Worm (Caenorhabditis elegans) whole organism, L2 larva: ENCODE measurements around the gene nhr-86.

Experiments used
- C34F6.9 ChIP-seq: fragments of 150-350 bp; optimal IDR thresholded peaks from 2 replicates; lab custom pipeline; 2014; ENCODE audit warnings: missing biosample characterization, missing genetic modification characterization
- F13H6.1 ChIP-seq: sonication (generic microtip); optimal IDR thresholded peaks from 2 replicates; lab custom pipeline; 2016; ENCODE audit warnings: missing genetic modification characterization, missing compliant biosample characterization
- ZK546.5 ChIP-seq: sonication (generic microtip); optimal IDR thresholded peaks from 2 replicates; lab custom pipeline; 2017; ENCODE audit warnings: missing biosample characterization, missing genetic modification characterization
- alr-1 ChIP-seq: fragments of 150-350 bp; optimal IDR thresholded peaks from 2 replicates; lab custom pipeline; 2014; ENCODE audit warnings: missing biosample characterization, missing genetic modification characterization
- ama-1 ChIP-seq: fragments of 150-350 bp; optimal IDR thresholded peaks from 2 replicates; lab custom pipeline; 2018; ENCODE audit warnings: inconsistent platforms
- crh-2 ChIP-seq: sonication (generic microtip); optimal IDR thresholded peaks from 2 replicates; lab custom pipeline; 2017; ENCODE audit warnings: missing biosample characterization, missing genetic modification characterization
- dmd-4 ChIP-seq: sonication (generic microtip); optimal IDR thresholded peaks from 2 replicates; lab custom pipeline; 2017; ENCODE audit warnings: missing biosample characterization, missing genetic modification characterization
- egl-27 ChIP-seq: sonication (generic microtip); optimal IDR thresholded peaks from 3 replicates; lab custom pipeline; 2017; ENCODE audit warnings: missing biosample characterization, missing genetic modification reagents, missing genetic modification characterization
- elt-1 ChIP-seq: fragments of 150-350 bp; optimal IDR thresholded peaks from 2 replicates; lab custom pipeline; 2014; ENCODE audit warnings: missing biosample characterization, missing genetic modification characterization
- elt-3 ChIP-seq: sonication (generic microtip); optimal IDR thresholded peaks from 2 replicates; lab custom pipeline; 2017; ENCODE audit warnings: missing biosample characterization, missing genetic modification characterization
- fos-1 ChIP-seq: fragments of 150-350 bp; optimal IDR thresholded peaks from 2 replicates; lab custom pipeline; 2014; ENCODE audit warnings: missing biosample characterization, missing genetic modification characterization
- gmeb-1 ChIP-seq: fragments of 150-350 bp; optimal IDR thresholded peaks from 2 replicates; lab custom pipeline; 2014; ENCODE audit warnings: missing biosample characterization, missing genetic modification characterization
- lin-13 ChIP-seq: fragments of 150-350 bp; optimal IDR thresholded peaks from 2 replicates; lab custom pipeline; 2014; ENCODE audit warnings: missing biosample characterization, missing genetic modification reagents, missing genetic modification characterization
- mab-5 ChIP-seq: fragments of 150-350 bp; optimal IDR thresholded peaks from 2 replicates; lab custom pipeline; 2014; ENCODE audit warnings: missing biosample characterization, missing genetic modification characterization
- mbf-1 ChIP-seq: sonication (generic microtip); optimal IDR thresholded peaks from 2 replicates; lab custom pipeline; 2017; ENCODE audit warnings: missing biosample characterization, missing genetic modification characterization
- mdl-1 ChIP-seq, 2 experiments: fragments of 150-350 bp in 1 of 2; sonication (generic microtip) in 1 of 2; optimal IDR thresholded peaks; 2 replicates each; lab custom pipeline; 2017; ENCODE audit warnings: missing biosample characterization in 2 of 2, missing genetic modification characterization in 2 of 2
- nhr-10 ChIP-seq: sonication (generic microtip); optimal IDR thresholded peaks from 2 replicates; lab custom pipeline; 2017; ENCODE audit warnings: missing biosample characterization, missing genetic modification characterization
- nhr-12 ChIP-seq: fragments of 150-350 bp; optimal IDR thresholded peaks from 2 replicates; lab custom pipeline; 2014; ENCODE audit warnings: missing biosample characterization, missing genetic modification characterization
- nhr-129 ChIP-seq: fragments of 150-350 bp; optimal IDR thresholded peaks from 2 replicates; lab custom pipeline; 2014; ENCODE audit warnings: missing biosample characterization, missing genetic modification characterization
- nhr-21 ChIP-seq: fragments of 150-350 bp; optimal IDR thresholded peaks from 2 replicates; lab custom pipeline; 2014; ENCODE audit warnings: missing biosample characterization, missing genetic modification characterization
- nhr-23 ChIP-seq: fragments of 150-350 bp; optimal IDR thresholded peaks from 2 replicates; lab custom pipeline; 2014; ENCODE audit warnings: missing biosample characterization, missing genetic modification reagents, missing genetic modification characterization
- nhr-237 ChIP-seq: fragments of 150-350 bp; optimal IDR thresholded peaks from 2 replicates; lab custom pipeline; 2014; ENCODE audit warnings: missing biosample characterization, missing genetic modification characterization
- nhr-6 ChIP-seq: fragments of 150-350 bp; optimal IDR thresholded peaks from 2 replicates; lab custom pipeline; 2014; ENCODE audit warnings: missing biosample characterization, missing genetic modification characterization
- nhr-77 ChIP-seq: fragments of 150-350 bp; optimal IDR thresholded peaks from 2 replicates; lab custom pipeline; 2014; ENCODE audit warnings: missing biosample characterization, missing genetic modification characterization
- peb-1 ChIP-seq: fragments of 150-350 bp; optimal IDR thresholded peaks from 2 replicates; lab custom pipeline; 2014; ENCODE audit warnings: missing biosample characterization, missing genetic modification characterization
- sem-4 ChIP-seq: fragments of 150-350 bp; optimal IDR thresholded peaks from 2 replicates; lab custom pipeline; 2014; ENCODE audit warnings: missing biosample characterization, missing genetic modification reagents, missing genetic modification characterization
- skn-1 ChIP-seq: sonication (generic microtip); optimal IDR thresholded peaks from 2 replicates; lab custom pipeline; 2017; ENCODE audit warnings: missing biosample characterization, missing genetic modification characterization
- sma-9 ChIP-seq, 2 experiments: fragments of 150-350 bp in 1 of 2; sonication (generic microtip) in 1 of 2; optimal IDR thresholded peaks; 2 replicates each; lab custom pipeline; 2014 to 2016; ENCODE audit warnings: missing genetic modification characterization in 2 of 2, mild to moderate bottlenecking in 1 of 2, missing biosample characterization in 1 of 2, missing compliant biosample characterization in 1 of 2, missing genetic modification reagents in 1 of 2, moderate library complexity in 1 of 2
- snpc-4 ChIP-seq: fragments of 150-350 bp; optimal IDR thresholded peaks from 2 replicates; lab custom pipeline; 2014; ENCODE audit warnings: missing biosample characterization, missing genetic modification characterization
- unc-55 ChIP-seq: fragments of 150-350 bp; sonication (generic microtip); optimal IDR thresholded peaks from 3 replicates; lab custom pipeline; 2014; ENCODE audit warnings: missing biosample characterization, missing genetic modification reagents, missing genetic modification characterization
- zag-1 ChIP-seq: fragments of 150-350 bp; optimal IDR thresholded peaks from 2 replicates; lab custom pipeline; 2014; ENCODE audit warnings: missing biosample characterization, missing genetic modification characterization
- ztf-11 ChIP-seq: sonication (generic microtip); optimal IDR thresholded peaks from 2 replicates; lab custom pipeline; 2017; ENCODE audit warnings: missing biosample characterization, missing genetic modification characterization
- ztf-4 ChIP-seq: fragments of 150-350 bp; optimal IDR thresholded peaks from 2 replicates; lab custom pipeline; 2014; ENCODE audit warnings: missing biosample characterization, missing genetic modification characterization

nhr-86 gene

DNA sequence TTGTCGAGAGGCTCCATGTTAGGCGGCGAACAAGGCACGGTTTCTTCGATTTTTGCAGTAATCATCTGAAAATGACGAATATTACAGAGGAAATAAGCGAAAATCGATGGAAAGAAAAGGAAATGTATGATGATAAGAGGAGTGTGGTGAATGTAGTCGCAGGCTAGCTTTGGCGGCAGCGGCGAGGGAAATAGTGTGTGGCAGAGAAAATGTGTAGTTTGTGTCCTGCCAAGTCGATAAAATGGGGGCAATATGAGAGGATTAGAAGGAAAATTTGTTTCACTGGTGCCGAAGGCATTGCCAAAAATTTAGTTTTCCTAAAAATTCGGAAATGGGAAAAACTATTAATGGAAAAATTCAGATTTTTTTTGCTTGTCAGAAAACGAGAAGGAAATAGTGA is at the start of gene nhr-86:
Gene nhr-86, minus strand, starts transcription at position 71 of the 400 bp plus-strand sequence.
- TF ChIP-seq nhr-129 (tag; lab: Kevin White, UChicago) (peak; percentile 28), ama-1 (peak; percentile 5), crh-2 (tag; lab: Kevin White, UChicago) (peak; percentile 8), nhr-237 (tag; lab: Kevin White, UChicago) (no peak), nhr-12 (tag; lab: Kevin White, UChicago) (no peak), fos-1 (tag; lab: Kevin White, UChicago) (peak; percentile 30), gmeb-1 (tag; lab: Kevin White, UChicago) (peak; percentile 2)

DNA sequence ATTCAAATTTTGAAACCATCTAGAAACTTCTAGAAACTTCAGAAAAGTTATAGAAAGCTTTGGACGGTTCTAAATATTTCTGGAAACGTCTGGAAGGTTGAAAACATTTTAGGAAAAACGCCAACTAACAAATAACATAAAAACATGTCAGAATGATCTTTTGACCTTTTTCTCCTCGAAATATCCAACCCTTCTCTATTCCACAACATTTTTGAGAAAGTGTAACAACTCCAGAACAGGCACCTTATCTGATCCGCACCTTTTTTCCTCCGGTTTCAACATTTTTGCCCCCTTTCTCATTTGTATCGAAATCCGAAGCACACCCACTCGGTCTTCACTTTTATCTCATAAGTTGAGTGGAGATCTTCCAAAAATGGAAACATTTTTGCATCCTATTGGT is 43.7 kb upstream of the nhr-86 start, which contains the start of gene F22F7.3:
Gene F22F7.3, plus strand, starts transcription at position 301 of the 400 bp plus-strand sequence.
- TF ChIP-seq nhr-21 (tag; lab: Kevin White, UChicago) (no peak), peb-1 (tag; lab: Kevin White, UChicago) (no peak), nhr-23 (tag; lab: Kevin White, UChicago) (no peak), mbf-1 (tag; lab: Kevin White, UChicago) (no peak), snpc-4 (tag; lab: Kevin White, UChicago) (no peak), nhr-129 (tag; lab: Kevin White, UChicago) (no peak), crh-2 (tag; lab: Kevin White, UChicago) (no peak), C34F6.9 (no peak), gmeb-1 (tag; lab: Kevin White, UChicago) (no peak), nhr-77 (tag; lab: Kevin White, UChicago) (no peak), dmd-4 (tag; lab: Kevin White, UChicago) (no peak), mdl-1 (tag; optimal IDR thresholded peaks at IDR 0.05; lab: Kevin White, UChicago) (no peak), sem-4 (tag; lab: Kevin White, UChicago) (no peak), fos-1 (tag; lab: Kevin White, UChicago) (no peak), elt-3 (tag; lab: Kevin White, UChicago) (no peak), nhr-6 (tag; lab: Kevin White, UChicago) (no peak), F13H6.1 (tag; lab: Kevin White, UChicago) (no peak), sma-9 (GFP tag; optimal IDR thresholded peaks at IDR 0.05; lab: Kevin White, UChicago) (no peak), sma-9 (tag; optimal IDR thresholded peaks at IDR 0.05; lab: Kevin White, UChicago) (no peak), lin-13 (no peak)

DNA sequence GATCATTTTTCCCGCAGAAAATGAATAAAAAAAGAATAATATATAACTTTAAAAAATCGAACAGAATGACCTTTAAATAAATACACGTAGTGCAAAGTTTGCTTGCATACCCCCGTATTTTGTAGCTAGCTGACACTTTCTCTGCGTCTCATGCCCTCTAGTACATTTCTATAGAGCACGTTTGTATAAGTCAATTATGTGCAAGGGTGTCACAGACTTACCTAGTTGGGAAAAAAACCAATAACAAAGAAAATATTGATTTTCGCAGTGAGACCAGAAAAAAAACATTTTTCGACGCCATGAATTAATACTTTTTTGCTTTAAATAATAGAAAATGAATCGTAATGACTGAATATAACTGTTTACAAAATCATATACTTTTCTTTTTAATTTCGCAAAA is 42.6 kb upstream of the nhr-86 start, which contains the start of gene ckb-4:
Gene ckb-4, minus strand, starts transcription at position 140 of the 400 bp plus-strand sequence.
- TF ChIP-seq sma-9 (GFP tag; optimal IDR thresholded peaks at IDR 0.05; lab: Kevin White, UChicago) (peak; percentile 46), sma-9 (tag; optimal IDR thresholded peaks at IDR 0.05; lab: Kevin White, UChicago) (no peak), nhr-129 (tag; lab: Kevin White, UChicago) (peak; percentile 47), mbf-1 (tag; lab: Kevin White, UChicago) (no peak), crh-2 (tag; lab: Kevin White, UChicago) (peak; percentile 29), mab-5 (tag; lab: Kevin White, UChicago) (no peak), C34F6.9 (peak; percentile 71), unc-55 (GFP tag; lab: Kevin White, UChicago) (peak; percentile 31), alr-1 (no peak), fos-1 (tag; lab: Kevin White, UChicago) (peak; percentile 36), gmeb-1 (tag; lab: Kevin White, UChicago) (peak; percentile 4)

DNA sequence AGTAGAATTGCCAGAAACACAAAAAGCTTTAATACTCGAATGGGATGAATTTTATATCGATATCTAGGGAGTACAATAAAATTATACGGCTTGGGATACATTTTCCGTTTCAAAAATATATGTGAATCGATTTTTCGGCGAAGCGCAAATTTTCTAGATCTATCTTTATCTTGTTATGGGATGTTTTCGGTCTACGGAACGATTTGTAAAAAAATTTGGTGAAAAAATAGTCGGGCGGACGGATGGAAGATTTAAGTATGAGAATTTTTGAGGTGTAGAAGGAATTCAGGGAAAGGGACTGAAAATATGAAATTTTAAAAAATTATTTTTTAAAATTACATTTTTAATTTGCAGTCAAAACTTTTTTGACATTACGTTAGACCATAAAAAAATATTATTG is 39.3 kb upstream of the nhr-86 start, which contains the start of gene F22F7.4:
Gene F22F7.4, minus strand, starts transcription at position 101 of the 400 bp plus-strand sequence.
- TF ChIP-seq skn-1 (no peak), nhr-10 (tag; lab: Kevin White, UChicago) (no peak), crh-2 (tag; lab: Kevin White, UChicago) (no peak), nhr-21 (tag; lab: Kevin White, UChicago) (no peak)

DNA sequence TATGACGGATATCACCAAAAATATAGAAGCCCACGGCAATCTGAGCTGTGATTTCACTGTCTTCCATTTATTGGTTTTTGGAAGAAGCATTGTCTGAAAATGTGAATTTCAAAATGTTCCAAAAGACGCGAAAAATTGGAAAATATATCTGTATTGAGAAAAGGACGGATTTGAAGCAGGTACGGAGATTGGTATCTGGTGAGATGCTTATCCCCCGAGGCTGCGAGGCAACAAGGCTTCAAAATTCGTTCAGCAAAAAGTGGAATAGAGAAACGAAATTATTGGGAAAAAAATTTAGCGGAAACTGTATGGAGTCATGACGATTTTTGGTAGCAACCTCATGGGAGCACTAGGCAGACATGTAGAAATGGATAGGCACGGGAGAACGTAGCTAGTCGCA is 36.5 kb upstream of the nhr-86 start, which contains the start of gene F36F12.1:
Gene F36F12.1, minus strand, starts transcription at position 101 of the 400 bp plus-strand sequence.
- TF ChIP-seq elt-1 (tag; lab: Kevin White, UChicago) (no peak), zag-1 (tag; lab: Kevin White, UChicago) (no peak), egl-27 (tag; lab: Kevin White, UChicago) (no peak), nhr-6 (tag; lab: Kevin White, UChicago) (no peak), C34F6.9 (no peak), nhr-77 (tag; lab: Kevin White, UChicago) (no peak)

DNA sequence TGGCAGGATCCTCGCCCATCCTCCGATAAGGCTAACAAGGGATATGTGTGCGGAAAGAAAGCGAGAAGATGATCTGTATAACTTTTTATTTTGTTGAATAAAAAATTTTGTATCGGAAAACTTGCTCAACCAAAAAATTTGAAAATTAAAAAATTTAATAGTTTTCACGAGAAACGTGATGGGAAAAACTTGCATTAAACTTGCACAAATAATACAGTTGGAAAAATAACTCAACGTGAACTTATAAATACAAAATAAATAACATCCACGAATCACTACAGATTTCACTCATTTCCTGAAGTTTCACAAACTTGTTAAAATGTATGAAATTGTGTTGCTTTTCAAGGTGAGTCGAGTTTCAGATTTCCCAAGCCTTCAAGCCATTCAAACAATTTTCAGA is 32.4 kb upstream of the nhr-86 start, which contains the start of gene F36F12.7:
Gene F36F12.7, plus strand, starts transcription at position 301 of the 400 bp plus-strand sequence.
- TF ChIP-seq nhr-77 (tag; lab: Kevin White, UChicago) (no peak), skn-1 (no peak), ZK546.5 (no peak), alr-1 (no peak), nhr-237 (tag; lab: Kevin White, UChicago) (no peak), ama-1 (no peak), mab-5 (tag; lab: Kevin White, UChicago) (no peak), ztf-4 (no peak), ztf-11 (no peak), elt-3 (tag; lab: Kevin White, UChicago) (no peak)
